Fruit fly (Drosophila melanogaster) whole organism, prepupa: ENCODE measurements around the gene CG15877.

Source experiments
- Blimp-1 ChIP-seq: fragments of 200-800 bp; sonication (Bioruptor generic); optimal IDR thresholded peaks from 3 replicates; lab custom pipeline; 2017; ENCODE audit warnings: missing biosample characterization, missing genetic modification characterization, mild to moderate bottlenecking, moderate library complexity, missing genetic modification reagents
- CG10631 ChIP-seq: fragments of 200-800 bp; sonication (Bioruptor generic); optimal IDR thresholded peaks from 2 replicates; lab custom pipeline; 2016; ENCODE audit warnings: missing biosample characterization, missing genetic modification characterization
- CG10669 ChIP-seq: fragments of 200-800 bp; sonication (Bioruptor generic); optimal IDR thresholded peaks from 3 replicates; lab custom pipeline; 2018; ENCODE audit warnings: missing biosample characterization, mild to moderate bottlenecking, missing genetic modification characterization, moderate library complexity
- CG11294 ChIP-seq: fragments of 200-800 bp; sonication (Bioruptor generic); IDR thresholded peaks from 2 replicates; pipeline ENCODE4 v1.3.6; 2022; ENCODE audit warnings: missing biosample characterization, missing genetic modification characterization
- CG11762 ChIP-seq: fragments of 200-800 bp; sonication (Bioruptor generic); optimal IDR thresholded peaks from 3 replicates; lab custom pipeline; 2016; ENCODE audit warnings: missing biosample characterization, missing genetic modification characterization; ENCODE audit not compliant: insufficient read depth
- CG1621 ChIP-seq: fragments of 200-800 bp; sonication (Bioruptor generic); optimal IDR thresholded peaks from 3 replicates; lab custom pipeline; 2018; ENCODE audit warnings: missing biosample characterization, mild to moderate bottlenecking, missing genetic modification characterization
- CG34406 ChIP-seq: fragments of 200-800 bp; sonication (Bioruptor generic); optimal IDR thresholded peaks from 3 replicates; lab custom pipeline; 2016; ENCODE audit warnings: missing biosample characterization, missing genetic modification characterization
- CG3919 ChIP-seq: fragments of 200-800 bp; sonication (Bioruptor generic); optimal IDR thresholded peaks from 3 replicates; lab custom pipeline; 2016; ENCODE audit warnings: missing biosample characterization, missing genetic modification characterization
- CG4318 ChIP-seq: fragments of 200-800 bp; sonication (Bioruptor generic); optimal IDR thresholded peaks from 3 replicates; lab custom pipeline; 2017; ENCODE audit warnings: missing biosample characterization, mild to moderate bottlenecking, missing genetic modification characterization
- CG6163 ChIP-seq: fragments of 200-800 bp; sonication (Bioruptor generic); IDR thresholded peaks from 3 replicates; pipeline ENCODE4 v1.3.6; 2022; ENCODE audit warnings: missing biosample characterization, missing genetic modification characterization
- CG6276 ChIP-seq: fragments of 200-800 bp; sonication (Bioruptor generic); optimal IDR thresholded peaks from 2 replicates; lab custom pipeline; 2017; ENCODE audit warnings: missing biosample characterization, mild to moderate bottlenecking, missing genetic modification characterization
- CG6792 ChIP-seq: fragments of 200-800 bp; sonication (Bioruptor generic); optimal IDR thresholded peaks from 3 replicates; lab custom pipeline; 2016; ENCODE audit warnings: missing biosample characterization, missing genetic modification characterization
- CG6808 ChIP-seq: fragments of 200-800 bp; sonication (Bioruptor generic); optimal IDR thresholded peaks from 3 replicates; lab custom pipeline; 2017; ENCODE audit warnings: missing biosample characterization, missing genetic modification characterization, mild to moderate bottlenecking, moderate library complexity, missing genetic modification reagents
- CG6854 ChIP-seq: fragments of 200-800 bp; sonication (Bioruptor generic); optimal IDR thresholded peaks from 2 replicates; lab custom pipeline; 2017; ENCODE audit warnings: missing biosample characterization, mild to moderate bottlenecking, missing genetic modification characterization
- CG7368 ChIP-seq: fragments of 200-800 bp; sonication (Bioruptor generic); optimal IDR thresholded peaks from 3 replicates; lab custom pipeline; 2016; ENCODE audit warnings: missing biosample characterization, missing genetic modification characterization
- CG8119 ChIP-seq: fragments of 200-800 bp; sonication (Bioruptor generic); IDR thresholded peaks from 3 replicates; pipeline ENCODE4 v1.3.6; 2022; ENCODE audit warnings: missing biosample characterization, missing genetic modification characterization
- CG8319 ChIP-seq: fragments of 200-800 bp; sonication (Bioruptor generic); optimal IDR thresholded peaks from 3 replicates; lab custom pipeline; 2016; ENCODE audit warnings: missing biosample characterization, missing genetic modification characterization
- CG8632 ChIP-seq: fragments of 200-800 bp; sonication (Bioruptor generic); optimal IDR thresholded peaks from 3 replicates; lab custom pipeline; 2016; ENCODE audit warnings: missing biosample characterization, missing genetic modification characterization
- CG9139 ChIP-seq: fragments of 200-800 bp; sonication (Bioruptor generic); optimal IDR thresholded peaks from 3 replicates; lab custom pipeline; 2017; ENCODE audit warnings: missing biosample characterization, mild to moderate bottlenecking, missing genetic modification characterization
- Eip75B ChIP-seq: fragments of 200-800 bp; sonication (Bioruptor generic); optimal IDR thresholded peaks from 3 replicates; lab custom pipeline; 2016; ENCODE audit warnings: missing biosample characterization, missing genetic modification characterization
- Eip78C ChIP-seq: fragments of 200-800 bp; sonication (Bioruptor generic); peaks from one replicate; lab custom pipeline; 2016; ENCODE audit warnings: missing biosample characterization, missing genetic modification characterization
- Eip93F ChIP-seq: fragments of 200-800 bp; sonication (Bioruptor generic); optimal IDR thresholded peaks from 2 replicates; lab custom pipeline; 2016; ENCODE audit warnings: missing biosample characterization, mild to moderate bottlenecking, missing genetic modification characterization
- Hr38 ChIP-seq: sonication (Bioruptor generic); optimal IDR thresholded peaks from 2 replicates; lab custom pipeline; 2016; ENCODE audit warnings: missing biosample characterization, missing genetic modification characterization
- Hr39 ChIP-seq: fragments of 200-800 bp; sonication (Bioruptor generic); optimal IDR thresholded peaks from 2 replicates; lab custom pipeline; 2016; ENCODE audit warnings: missing biosample characterization, missing genetic modification characterization
- Hr4 ChIP-seq: fragments of 200-800 bp; sonication (Bioruptor generic); optimal IDR thresholded peaks from 3 replicates; lab custom pipeline; 2016; ENCODE audit warnings: missing biosample characterization, missing genetic modification characterization
- OdsH ChIP-seq: fragments of 200-800 bp; sonication (Bioruptor generic); optimal IDR thresholded peaks from 3 replicates; lab custom pipeline; 2016; ENCODE audit warnings: missing biosample characterization, missing genetic modification characterization
- Sox15 ChIP-seq: fragments of 200-800 bp; sonication (Bioruptor generic); optimal IDR thresholded peaks from 3 replicates; lab custom pipeline; 2016; ENCODE audit warnings: missing biosample characterization, missing genetic modification characterization
- dac ChIP-seq: fragments of 200-800 bp; sonication (Bioruptor generic); optimal IDR thresholded peaks from 2 replicates; lab custom pipeline; 2017; ENCODE audit warnings: missing biosample characterization, mild to moderate bottlenecking, missing genetic modification characterization
- dsx ChIP-seq: fragments of 200-800 bp; optimal IDR thresholded peaks from 3 replicates; lab custom pipeline; 2019; ENCODE audit warnings: missing biosample characterization, mild to moderate bottlenecking, missing genetic modification characterization, moderate library complexity; ENCODE audit not compliant: poor library complexity, severe bottlenecking
- esn ChIP-seq: fragments of 200-800 bp; sonication (Bioruptor generic); optimal IDR thresholded peaks from 2 replicates; lab custom pipeline; 2016; ENCODE audit warnings: missing biosample characterization, mild to moderate bottlenecking, missing genetic modification characterization, moderate library complexity
- fd59A ChIP-seq: fragments of 200-800 bp; sonication (Bioruptor generic); optimal IDR thresholded peaks from 2 replicates; lab custom pipeline; 2017; ENCODE audit warnings: missing biosample characterization, mild to moderate bottlenecking, missing genetic modification characterization, missing genetic modification reagents
- fkh ChIP-seq: fragments of 200-800 bp; sonication (Bioruptor generic); optimal IDR thresholded peaks from 3 replicates; lab custom pipeline; 2017; ENCODE audit warnings: missing biosample characterization, mild to moderate bottlenecking, missing genetic modification characterization, moderate library complexity
- net ChIP-seq: fragments of 200-800 bp; sonication (Bioruptor generic); optimal IDR thresholded peaks from 3 replicates; lab custom pipeline; 2016; ENCODE audit warnings: missing biosample characterization, missing genetic modification characterization
- salr ChIP-seq, 2 experiments: fragments of 200-800 bp; sonication (Bioruptor generic); optimal IDR thresholded peaks; 3 replicates each; lab custom pipeline; 2016 to 2018; ENCODE audit warnings: missing biosample characterization in 2 of 2, missing genetic modification characterization in 2 of 2, mild to moderate bottlenecking in 1 of 2
- spab ChIP-seq: fragments of 200-800 bp; sonication (Bioruptor generic); optimal IDR thresholded peaks from 2 replicates; lab custom pipeline; 2017; ENCODE audit warnings: missing biosample characterization, mild to moderate bottlenecking, missing genetic modification characterization, missing genetic modification reagents

CG15877 gene

DNA sequence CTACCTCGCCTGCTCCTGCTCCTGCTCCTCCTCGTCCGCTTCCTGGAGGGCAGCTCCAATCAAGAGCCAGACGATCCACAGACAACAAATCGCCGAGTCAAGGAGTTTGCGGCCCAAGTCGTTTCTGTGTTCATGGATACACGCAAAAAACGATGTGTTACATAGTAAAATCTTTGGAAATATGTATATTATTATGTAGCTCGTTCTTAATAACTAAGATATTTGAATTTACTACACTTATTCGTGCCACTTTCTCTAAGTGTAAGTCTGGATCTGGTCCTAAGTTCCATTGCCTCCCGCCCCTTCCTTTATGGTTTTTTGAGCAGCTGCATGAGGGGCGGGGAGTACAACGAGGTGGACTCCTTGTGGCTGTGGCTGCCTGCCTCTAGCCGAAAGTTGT, 9.1 kb upstream of the CG15877 start (continued):
- TF ChIP-seq CG7368 (GFP tag; lab: Kevin White, UChicago) = peak; percentile 9
- peak; percentile 14 for TF ChIP-seq CG8319 (GFP tag; lab: Kevin White, UChicago)
- TF ChIP-seq fkh (GFP tag; lab: Kevin White, UChicago) = no peak
- TF ChIP-seq dac (GFP tag; lab: Kevin White, UChicago) = no peak
- TF ChIP-seq Eip93F (GFP tag; lab: Kevin White, UChicago) = no peak
- TF ChIP-seq CG6808 (GFP tag; lab: Kevin White, UChicago) = peak; percentile 66
- TF ChIP-seq esn (GFP tag; lab: Kevin White, UChicago) = peak; percentile 42
- TF ChIP-seq CG34406 (GFP tag; lab: Kevin White, UChicago) = peak; percentile 13
- peak; percentile 51 for TF ChIP-seq spab (GFP tag; lab: Kevin White, UChicago)
- TF ChIP-seq Blimp-1 (GFP tag; lab: Kevin White, UChicago) = no peak
- peak in 1 of 2 experiments; percentile 6 for TF ChIP-seq salr (GFP tag; optimal IDR thresholded peaks at IDR 0.05; lab: Kevin White, UChicago)
- peak; percentile 65; the same call in 2 of the 3 replicates for TF ChIP-seq CG8119 (GFP tag; lab: Robert Waterston, UW)
- peak; percentile 2 for TF ChIP-seq CG9139 (GFP tag; lab: Kevin White, UChicago)
- peak; percentile 15 for TF ChIP-seq CG8632 (GFP tag; lab: Kevin White, UChicago)
- peak; percentile 38 for TF ChIP-seq fd59A (GFP tag; lab: Kevin White, UChicago)
- peak; percentile 79 for TF ChIP-seq CG10631 (GFP tag; lab: Kevin White, UChicago)
- peak; percentile 44 for TF ChIP-seq CG11762 (GFP tag; lab: Kevin White, UChicago)
- TF ChIP-seq Hr38 (GFP tag; lab: Kevin White, UChicago) = no peak
- TF ChIP-seq CG3919 = peak; percentile 57
- no peak for TF ChIP-seq CG6854 (GFP tag; lab: Kevin White, UChicago)
- peak; percentile 68 for TF ChIP-seq Hr4 (GFP tag; lab: Kevin White, UChicago)
- TF ChIP-seq CG11294 = no peak
- no peak for TF ChIP-seq Hr39
- no peak for TF ChIP-seq Sox15 (GFP tag; lab: Kevin White, UChicago)
- TF ChIP-seq, all 60 proteins: peak for 43

DNA sequence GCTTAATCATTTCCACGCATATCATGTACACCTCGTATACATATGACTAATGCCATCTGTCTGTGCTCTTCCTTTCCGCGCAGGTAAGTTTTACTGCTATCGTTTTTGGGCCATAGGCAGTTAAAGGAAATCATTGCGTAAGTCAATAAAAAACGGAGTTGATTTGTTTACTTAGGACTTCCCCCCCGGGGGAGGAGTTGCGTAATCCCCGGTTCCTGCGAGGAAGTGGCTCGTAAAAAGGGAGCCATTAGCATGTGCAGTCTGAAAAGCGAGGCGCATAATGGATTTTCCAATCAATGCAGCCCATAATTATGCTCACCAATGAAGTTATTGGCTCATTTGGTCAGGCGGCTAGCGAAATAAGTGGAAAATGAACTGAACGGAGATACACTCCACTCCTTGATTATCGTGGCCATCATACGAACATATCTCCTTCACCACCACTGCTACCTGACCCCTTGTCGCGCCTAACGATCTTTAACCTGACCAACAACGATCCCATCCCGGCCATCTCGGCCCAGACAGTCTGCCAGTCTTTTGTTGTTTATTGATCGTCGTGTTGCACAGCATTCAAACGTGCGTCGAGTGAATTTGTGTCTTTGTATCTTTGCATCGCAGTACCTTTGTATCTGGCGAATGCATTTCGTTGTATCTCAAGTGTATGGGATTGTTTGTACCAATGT, 8.1 kb upstream of the CG15877 start:
- TF ChIP-seq Eip78C (GFP tag; lab: Kevin White, UChicago) (peak; percentile 14), CG6163 (GFP tag; lab: Robert Waterston, UW) (0 out of 3 replicates have a peak, but pooled peaks have one; percentile 14), CG3919 (no peak), Eip93F (GFP tag; lab: Kevin White, UChicago) (no peak)

dm6 chr3L:2379472-2379871, 2.1 kb upstream of the CG15877 start:
- no peak for TF ChIP-seq CG10669 (GFP tag; lab: Kevin White, UChicago)
- no peak for TF ChIP-seq CG1621 (tag; lab: Kevin White, UChicago)
- TF ChIP-seq Sox15 (GFP tag; lab: Kevin White, UChicago) = no peak
- TF ChIP-seq CG9139 (GFP tag; lab: Kevin White, UChicago) = no peak
- TF ChIP-seq net (GFP tag; lab: Kevin White, UChicago) = no peak
- no peak for TF ChIP-seq Hr4 (GFP tag; lab: Kevin White, UChicago)
- no peak for TF ChIP-seq Hr39
- TF ChIP-seq Blimp-1 (GFP tag; lab: Kevin White, UChicago) = no peak
- no peak for TF ChIP-seq CG8632 (GFP tag; lab: Kevin White, UChicago)
- no peak for TF ChIP-seq dsx (GFP tag; lab: Kevin White, UChicago)
- no peak for TF ChIP-seq Eip75B (GFP tag; lab: Kevin White, UChicago)
- TF ChIP-seq Hr38 (GFP tag; lab: Kevin White, UChicago) = no peak
- no peak for TF ChIP-seq CG6276 (GFP tag; lab: Kevin White, UChicago)
- TF ChIP-seq CG6792 (GFP tag; lab: Kevin White, UChicago) = no peak
- TF ChIP-seq CG8319 (GFP tag; lab: Kevin White, UChicago) = no peak
- TF ChIP-seq CG4318 (GFP tag; lab: Kevin White, UChicago) = no peak
- TF ChIP-seq OdsH = no peak
